Fruit fly (Drosophila melanogaster) whole organism, embryonic: Measurements from ENCODE around the gene Baldspot.

Experiments used
- Aef1 ChIP-seq: fragments of 200-800 bp; sonication (Bioruptor generic); IDR thresholded peaks from 3 replicates; pipeline ENCODE4 v1.3.6; 2022; ENCODE audit warnings: missing biosample characterization, missing genetic modification characterization
- Bdp1 ChIP-seq: fragments of 200-800 bp; sonication (Bioruptor generic); optimal IDR thresholded peaks from 3 replicates; lab custom pipeline; 2016; ENCODE audit warnings: missing biosample characterization, missing genetic modification characterization
- C15 ChIP-seq: fragments of 200-800 bp; sonication (Bioruptor generic); IDR thresholded peaks from 3 replicates; pipeline ENCODE4 v1.3.6; 2022; ENCODE audit warnings: missing biosample characterization, missing genetic modification characterization
- CG10267 ChIP-seq: fragments of 200-800 bp; sonication (Bioruptor generic); optimal IDR thresholded peaks from 2 replicates; lab custom pipeline; 2018; ENCODE audit warnings: missing biosample characterization, mild to moderate bottlenecking, missing genetic modification characterization, moderate library complexity
- CG12071 ChIP-seq: fragments of 200-800 bp; sonication (Bioruptor generic); optimal IDR thresholded peaks from 3 replicates; lab custom pipeline; 2018; ENCODE audit warnings: missing biosample characterization, mild to moderate bottlenecking, missing genetic modification characterization
- CG14050 ChIP-seq: fragments of 200-800 bp; sonication (Bioruptor generic); IDR thresholded peaks from 3 replicates; pipeline ENCODE4 v1.3.6; 2022; ENCODE audit warnings: missing biosample characterization, missing genetic modification characterization
- CG16813 ChIP-seq: fragments of 200-800 bp; sonication (Bioruptor generic); IDR thresholded peaks from 3 replicates; pipeline ENCODE4 v1.3.6; 2022; ENCODE audit warnings: missing biosample characterization, missing genetic modification characterization; ENCODE audit not compliant: partially characterized antibody
- CG17802 ChIP-seq: fragments of 200-800 bp; sonication (Bioruptor generic); optimal IDR thresholded peaks from 2 replicates; lab custom pipeline; 2018; ENCODE audit warnings: missing biosample characterization, mild to moderate bottlenecking, missing genetic modification characterization, moderate library complexity
- CG2199 ChIP-seq: fragments of 200-800 bp; sonication (Bioruptor generic); IDR thresholded peaks from 3 replicates; pipeline ENCODE4 v1.3.6; 2022; ENCODE audit warnings: missing biosample characterization, missing genetic modification characterization
- CG31388 ChIP-seq: fragments of 200-800 bp; sonication (Bioruptor generic); optimal IDR thresholded peaks from 2 replicates; lab custom pipeline; 2016; ENCODE audit warnings: missing biosample characterization, missing genetic modification characterization
- CG34376 ChIP-seq: fragments of 200-800 bp; sonication (Bioruptor generic); optimal IDR thresholded peaks from 2 replicates; lab custom pipeline; 2018; ENCODE audit warnings: missing biosample characterization, mild to moderate bottlenecking, missing genetic modification characterization
- CG4360 ChIP-seq: fragments of 200-800 bp; sonication (Bioruptor generic); IDR thresholded peaks from 2 replicates; pipeline ENCODE4 v1.3.6; 2022; ENCODE audit warnings: missing biosample characterization, missing genetic modification characterization
- CG6254 ChIP-seq: fragments of 200-800 bp; sonication (Bioruptor generic); optimal IDR thresholded peaks from 3 replicates; lab custom pipeline; 2017; ENCODE audit warnings: mild to moderate bottlenecking, missing biosample characterization, missing genetic modification reagents, missing genetic modification characterization
- CG6272 ChIP-seq: fragments of 200-800 bp; sonication (Bioruptor generic); IDR thresholded peaks from 2 replicates; pipeline ENCODE4 v1.3.6; 2022; ENCODE audit warnings: missing biosample characterization, missing genetic modification characterization
- CG7357 ChIP-seq: fragments of 200-800 bp; sonication (Bioruptor generic); IDR thresholded peaks from 3 replicates; pipeline ENCODE4 v1.3.6; 2022; ENCODE audit warnings: missing biosample characterization, missing genetic modification characterization
- CG7556 ChIP-seq: fragments of 200-800 bp; sonication (Bioruptor generic); optimal IDR thresholded peaks from 2 replicates; lab custom pipeline; 2017; ENCODE audit warnings: missing biosample characterization, mild to moderate bottlenecking, missing genetic modification characterization
- CG7839 ChIP-seq: fragments of 200-800 bp; sonication (Bioruptor generic); optimal IDR thresholded peaks from 3 replicates; lab custom pipeline; 2018; ENCODE audit warnings: missing biosample characterization, mild to moderate bottlenecking, missing genetic modification characterization, moderate library complexity
- CG8388 ChIP-seq: fragments of 200-800 bp; sonication (Bioruptor generic); optimal IDR thresholded peaks from 2 replicates; lab custom pipeline; 2019; ENCODE audit warnings: missing biosample characterization, mild to moderate bottlenecking, missing genetic modification characterization, moderate library complexity
- CG9437 ChIP-seq: fragments of 200-800 bp; sonication (Bioruptor generic); optimal IDR thresholded peaks from 2 replicates; lab custom pipeline; 2018; ENCODE audit warnings: missing biosample characterization, mild to moderate bottlenecking, missing genetic modification characterization
- CG9797 ChIP-seq: fragments of 200-800 bp; sonication (Bioruptor generic); optimal IDR thresholded peaks from 3 replicates; lab custom pipeline; 2018; ENCODE audit warnings: missing biosample characterization, mild to moderate bottlenecking, missing genetic modification characterization
- CG9817 ChIP-seq: fragments of 200-800 bp; sonication (Bioruptor generic); optimal IDR thresholded peaks from 2 replicates; lab custom pipeline; 2018; ENCODE audit warnings: missing biosample characterization, mild to moderate bottlenecking, missing genetic modification characterization, moderate library complexity
- CG9932 ChIP-seq: fragments of 200-800 bp; sonication (Bioruptor generic); IDR thresholded peaks from 2 replicates; pipeline ENCODE4 v1.3.6; 2022; ENCODE audit warnings: missing biosample characterization, missing genetic modification characterization
- Camta ChIP-seq: fragments of 200-800 bp; sonication (Bioruptor generic); optimal IDR thresholded peaks from 2 replicates; lab custom pipeline; 2016; ENCODE audit warnings: missing biosample characterization, missing genetic modification characterization
- Chrac-16 ChIP-seq: fragments of 200-800 bp; sonication (Bioruptor generic); optimal IDR thresholded peaks from 3 replicates; lab custom pipeline; 2016; ENCODE audit warnings: missing biosample characterization, missing genetic modification characterization
- D19B ChIP-seq: fragments of 200-800 bp; sonication (Bioruptor generic); optimal IDR thresholded peaks from 2 replicates; lab custom pipeline; 2017; ENCODE audit warnings: missing biosample characterization, mild to moderate bottlenecking, missing genetic modification characterization
- Dip3 ChIP-seq: fragments of 200-800 bp; sonication (Bioruptor generic); optimal IDR thresholded peaks from 3 replicates; lab custom pipeline; 2016; ENCODE audit warnings: missing biosample characterization, missing genetic modification characterization
- Eip74EF ChIP-seq, 2 experiments: fragments of 200-800 bp in 1 of 2; fragments of >200 bp in 1 of 2; sonication (Bioruptor generic) in 1 of 2; optimal IDR thresholded peaks; 2 replicates each; lab custom pipeline; 2017 to 2019; ENCODE audit warnings: missing biosample characterization in 2 of 2, missing genetic modification characterization in 2 of 2, mild to moderate bottlenecking in 1 of 2, moderate library complexity in 1 of 2
- Ets65A ChIP-seq: fragments of 200-800 bp; sonication (Bioruptor generic); peaks from one replicate; lab custom pipeline; 2016; ENCODE audit warnings: missing biosample characterization, missing genetic modification characterization
- Fer2 ChIP-seq: fragments of 200-800 bp; sonication (Bioruptor generic); optimal IDR thresholded peaks from 2 replicates; lab custom pipeline; 2018; ENCODE audit warnings: missing biosample characterization, mild to moderate bottlenecking, missing genetic modification characterization, moderate library complexity
- Fer3 ChIP-seq: fragments of 200-800 bp; sonication (Bioruptor generic); optimal IDR thresholded peaks from 2 replicates; lab custom pipeline; 2018; ENCODE audit warnings: missing biosample characterization, mild to moderate bottlenecking, missing genetic modification characterization, moderate library complexity
- HLH3B ChIP-seq: fragments of 200-800 bp; sonication (Bioruptor generic); IDR thresholded peaks from 2 replicates; pipeline ENCODE4 v1.3.6; 2022; ENCODE audit warnings: missing biosample characterization, missing genetic modification characterization
- Hand ChIP-seq: fragments of 200-800 bp; sonication (Bioruptor generic); optimal IDR thresholded peaks from 2 replicates; lab custom pipeline; 2017; ENCODE audit warnings: mild to moderate bottlenecking, missing biosample characterization, missing genetic modification reagents, missing genetic modification characterization
- Hey ChIP-seq: fragments of 200-800 bp; sonication (Bioruptor generic); optimal IDR thresholded peaks from 3 replicates; lab custom pipeline; 2018; ENCODE audit warnings: missing biosample characterization, mild to moderate bottlenecking, missing genetic modification characterization
- MBD-R2 ChIP-seq: fragments of 200-800 bp; sonication (Bioruptor generic); IDR thresholded peaks from 2 replicates; pipeline ENCODE4 v1.3.6; 2022; ENCODE audit warnings: missing biosample characterization, missing genetic modification characterization
- Neu2 ChIP-seq: fragments of 200-800 bp; sonication (Bioruptor generic); optimal IDR thresholded peaks from 3 replicates; lab custom pipeline; 2016; ENCODE audit warnings: missing biosample characterization, missing genetic modification characterization, borderline replicate concordance
- PHDP ChIP-seq: fragments of 200-800 bp; sonication (Bioruptor generic); optimal IDR thresholded peaks from 3 replicates; lab custom pipeline; 2018; ENCODE audit warnings: missing biosample characterization, mild to moderate bottlenecking, missing genetic modification characterization, moderate library complexity
- Ssrp ChIP-seq: fragments of 200-800 bp; sonication (Bioruptor generic); optimal IDR thresholded peaks from 2 replicates; lab custom pipeline; 2018; ENCODE audit warnings: missing biosample characterization, mild to moderate bottlenecking, missing genetic modification characterization, moderate library complexity
- ase ChIP-seq: fragments of 200-800 bp; sonication (Bioruptor generic); IDR thresholded peaks from 3 replicates; pipeline ENCODE4 v1.3.6; 2022; ENCODE audit warnings: missing biosample characterization, missing genetic modification characterization
- bowl ChIP-seq: fragments of 200-800 bp; sonication (Bioruptor generic); IDR thresholded peaks from 2 replicates; pipeline ENCODE4 v1.3.6; 2022; ENCODE audit warnings: missing biosample characterization, missing genetic modification characterization
- hbn ChIP-seq: fragments of 200-800 bp; sonication (Bioruptor generic); IDR thresholded peaks from 2 replicates; pipeline ENCODE4 v1.3.6; 2022; ENCODE audit warnings: missing biosample characterization, missing genetic modification characterization; ENCODE audit not compliant: partially characterized antibody
- lab ChIP-seq: fragments of 200-800 bp; sonication (Bioruptor generic); optimal IDR thresholded peaks from 3 replicates; lab custom pipeline; 2017; ENCODE audit warnings: missing biosample characterization, missing genetic modification characterization, mild to moderate bottlenecking, moderate library complexity, missing genetic modification reagents
- mam ChIP-seq: fragments of 200-800 bp; sonication (Bioruptor generic); optimal IDR thresholded peaks from 3 replicates; lab custom pipeline; 2016; ENCODE audit warnings: missing biosample characterization, missing genetic modification characterization
- nerfin-2 ChIP-seq: fragments of 200-800 bp; sonication (Bioruptor generic); IDR thresholded peaks from 2 replicates; pipeline ENCODE4 v1.3.6; 2022; ENCODE audit warnings: missing biosample characterization, missing genetic modification characterization; ENCODE audit not compliant: partially characterized antibody
- sens ChIP-seq: fragments of 200-800 bp; sonication (Bioruptor generic); peaks from one replicate; lab custom pipeline; 2016; ENCODE audit warnings: missing biosample characterization, missing genetic modification characterization
- slou ChIP-seq: fragments of 200-800 bp; sonication (Bioruptor generic); optimal IDR thresholded peaks from 3 replicates; lab custom pipeline; 2016; ENCODE audit warnings: missing biosample characterization, missing genetic modification characterization
- slp2 ChIP-seq: fragments of 200-800 bp; sonication (Bioruptor generic); optimal IDR thresholded peaks from 2 replicates; lab custom pipeline; 2016; ENCODE audit warnings: missing biosample characterization, missing genetic modification characterization
- sr ChIP-seq: fragments of 200-800 bp; sonication (Bioruptor generic); IDR thresholded peaks from 3 replicates; pipeline ENCODE4 v1.3.6; 2022; ENCODE audit warnings: missing biosample characterization, missing genetic modification characterization
- wdn ChIP-seq: fragments of 200-800 bp; sonication (Bioruptor generic); IDR thresholded peaks from 2 replicates; pipeline ENCODE4 v1.3.6; 2022; ENCODE audit warnings: missing biosample characterization, missing genetic modification characterization
- wor ChIP-seq: fragments of 200-800 bp; sonication (Bioruptor generic); IDR thresholded peaks from 2 replicates; pipeline ENCODE4 v1.3.6; 2022; ENCODE audit warnings: missing biosample characterization, missing genetic modification characterization
- zfh1 ChIP-seq: fragments of 200-800 bp; sonication (Bioruptor generic); IDR thresholded peaks from 3 replicates; pipeline ENCODE4 v1.3.6; 2022; ENCODE audit warnings: missing biosample characterization, missing genetic modification characterization

The Baldspot gene

dm6 chr3L:16667663-16668465, 6.4 kb upstream of the Baldspot start, which contains the start of gene Galphaf (continued):
- TF ChIP-seq CG7839 (tag; lab: Kevin White, UChicago) (no peak), CG16813 (GFP tag; lab: Robert Waterston, UW) (no peak), Fer2 (tag; lab: Kevin White, UChicago) (no peak), CG10267 (no peak), mam (GFP tag; lab: Kevin White, UChicago) (no peak), CG34376 (GFP tag; lab: Kevin White, UChicago) (peak; percentile 66), CG9932 (GFP tag; lab: Robert Waterston, UW) (no peak), CG6254 (no peak), Bdp1 (GFP tag; lab: Kevin White, UChicago) (no peak), CG9797 (GFP tag; lab: Kevin White, UChicago) (no peak), D19B (GFP tag; lab: Kevin White, UChicago) (no peak), Hey (tag; lab: Kevin White, UChicago) (peak; percentile 92), Hand (GFP tag; lab: Kevin White, UChicago) (no peak), Chrac-16 (GFP tag; lab: Kevin White, UChicago) (no peak), CG4360 (no peak), lab (GFP tag; lab: Kevin White, UChicago) (peak; percentile 48), C15 (GFP tag; lab: Robert Waterston, UW) (0 out of 3 replicates have a peak, but pooled peaks have one; percentile 26), CG31388 (GFP tag; lab: Kevin White, UChicago) (no peak), wor (GFP tag; lab: Robert Waterston, UW) (no peak), CG2199 (peak; percentile 72; the same call in 2 of the 3 replicates), Neu2 (GFP tag; lab: Kevin White, UChicago) (no peak), bowl (no peak), MBD-R2 (GFP tag; lab: Robert Waterston, UW) (no peak), Dip3 (GFP tag; lab: Kevin White, UChicago) (no peak), Fer3 (tag; lab: Kevin White, UChicago) (no peak), wdn (GFP tag; lab: Robert Waterston, UW) (no peak), Camta (GFP tag; lab: Kevin White, UChicago) (no peak), ase (GFP tag; lab: Robert Waterston, UW) (no peak), CG7357 (GFP tag; lab: Robert Waterston, UW) (no peak), HLH3B (GFP tag; lab: Robert Waterston, UW) (no peak), Ssrp (no peak), Aef1 (no peak), CG12071 (GFP tag; lab: Kevin White, UChicago) (no peak), CG9437 (no peak), Ets65A (GFP tag; lab: Kevin White, UChicago) (no peak), sens (peak; percentile 52), slp2 (GFP tag; lab: Kevin White, UChicago) (no peak), CG7556 (no peak), CG9817 (no peak), hbn (GFP tag; lab: Robert Waterston, UW) (no peak), Eip74EF (GFP tag; optimal IDR thresholded peaks at IDR 0.05; lab: Kevin White, UChicago) (no peak), sr (GFP tag; lab: Robert Waterston, UW) (peak; percentile 20; the same call in 1 of the 3 replicates), PHDP (tag; lab: Kevin White, UChicago) (no peak), slou (no peak), CG14050 (GFP tag; lab: Robert Waterston, UW) (no peak), CG17802 (tag; lab: Kevin White, UChicago) (no peak), nerfin-2 (GFP tag; lab: Robert Waterston, UW) (no peak), CG8388 (GFP tag; lab: Kevin White, UChicago) (no peak), zfh1 (no peak), CG6272 (GFP tag; lab: Robert Waterston, UW) (no peak)
